Worm (Caenorhabditis elegans): ENCODE data around the gene msp-76.

- no peak for TF ChIP-seq flt-1 (GFP tag; IDR thresholded peaks at IDR 0.05)
- no peak for TF ChIP-seq ztf-29 (GFP tag; IDR thresholded peaks at IDR 0.05)
- no peak for TF ChIP-seq ztf-23 (GFP tag; IDR thresholded peaks at IDR 0.05)
- no peak for TF ChIP-seq tab-1 (GFP tag; IDR thresholded peaks at IDR 0.05)
- no peak for TF ChIP-seq klf-2 (GFP tag; conservative IDR thresholded peaks at IDR 0.05)
- TF ChIP-seq med-1 (GFP tag; optimal IDR thresholded peaks at IDR 0.05; ENCODE audit: insufficient read depth) = no peak
- TF ChIP-seq cog-1 (tag; optimal IDR thresholded peaks at IDR 0.05) = no peak
These were observed 34.4 kb downstream of the msp-76 start for ce11 chrIV:9723185-9723584.
